Worm (Caenorhabditis elegans) whole organism, early embryonic: ENCODE results near the gene C54H2.4.

Experiments
- aly-1 ChIP-seq: sonication (generic microtip); optimal IDR thresholded peaks from 2 replicates; lab custom pipeline; 2016; ENCODE audit warnings: missing genetic modification characterization, missing compliant biosample characterization
- ama-1 ChIP-seq: fragments of 150-350 bp; optimal IDR thresholded peaks from 2 replicates; lab custom pipeline; 2014
- ceh-13 ChIP-seq: fragments of 200-800 bp; sonication (Bioruptor generic); optimal IDR thresholded peaks from 2 replicates; lab custom pipeline; 2018; ENCODE audit warnings: mild to moderate bottlenecking, missing genetic modification characterization, missing compliant biosample characterization
- flt-1 ChIP-seq: fragments of 200-800 bp; sonication (Bioruptor generic); IDR thresholded peaks from 2 replicates; pipeline ENCODE4 v1.3.6; 2022; ENCODE audit warnings: missing genetic modification characterization, missing compliant biosample characterization
- hmg-4 ChIP-seq: fragments of 200-800 bp; sonication (Bioruptor generic); optimal IDR thresholded peaks from 2 replicates; lab custom pipeline; 2018; ENCODE audit warnings: mild to moderate bottlenecking, missing genetic modification characterization, missing compliant biosample characterization
- tbx-11 ChIP-seq: fragments of 200-800 bp; sonication (Bioruptor generic); IDR thresholded peaks from 2 replicates; pipeline ENCODE4 v1.3.6; 2022; ENCODE audit warnings: missing genetic modification characterization, missing compliant biosample characterization
- tbx-37 ChIP-seq: fragments of 200-800 bp; sonication (Bioruptor generic); conservative IDR thresholded peaks from 2 replicates; pipeline ENCODE4 v1.3.6; 2022; ENCODE audit warnings: missing genetic modification reagents, missing genetic modification characterization, missing compliant biosample characterization

ce11 chrX:5811997-5812562 is 41.5 kb upstream of the C54H2.4 start:
- TF ChIP-seq ceh-13 (GFP tag; lab: Kevin White, UChicago) (peak; percentile 26), ama-1 (lab: Kevin White, UChicago) (no peak), flt-1 (GFP tag; lab: Robert Waterston, UW) (peak; percentile 60), tbx-37 (no peak), hmg-4 (GFP tag; lab: Kevin White, UChicago) (peak; percentile 94), tbx-11 (0 out of 2 replicates have a peak, but pooled peaks have one; percentile 50), aly-1 (peak; percentile 77)
